Fruit fly (Drosophila melanogaster) whole organism, prepupa: Measurements from ENCODE around the gene OS9.

Experiments
- CG10631 ChIP-seq: fragments of 200-800 bp; sonication (Bioruptor generic); optimal IDR thresholded peaks from 2 replicates; lab custom pipeline; 2016; ENCODE audit warnings: missing biosample characterization, missing genetic modification characterization
- CG15336 ChIP-seq: fragments of 200-800 bp; sonication (Bioruptor generic); IDR thresholded peaks from 2 replicates; pipeline ENCODE4 v1.3.6; 2022; ENCODE audit warnings: missing biosample characterization, missing genetic modification characterization
- CG16779 ChIP-seq: fragments of 200-800 bp; sonication (Bioruptor generic); optimal IDR thresholded peaks from 3 replicates; lab custom pipeline; 2017; ENCODE audit warnings: missing biosample characterization, mild to moderate bottlenecking, missing genetic modification characterization
- CG31627 ChIP-seq: fragments of 200-800 bp; sonication (Bioruptor generic); optimal IDR thresholded peaks from 3 replicates; lab custom pipeline; 2016; ENCODE audit warnings: missing biosample characterization, missing genetic modification characterization
- CG32006 ChIP-seq: fragments of 200-800 bp; sonication (Bioruptor generic); optimal IDR thresholded peaks from 3 replicates; lab custom pipeline; 2017; ENCODE audit warnings: missing biosample characterization, mild to moderate bottlenecking, missing genetic modification characterization
- CG34406 ChIP-seq: fragments of 200-800 bp; sonication (Bioruptor generic); optimal IDR thresholded peaks from 3 replicates; lab custom pipeline; 2016; ENCODE audit warnings: missing biosample characterization, missing genetic modification characterization
- CG4318 ChIP-seq: fragments of 200-800 bp; sonication (Bioruptor generic); optimal IDR thresholded peaks from 3 replicates; lab custom pipeline; 2017; ENCODE audit warnings: missing biosample characterization, mild to moderate bottlenecking, missing genetic modification characterization
- CG6276 ChIP-seq: fragments of 200-800 bp; sonication (Bioruptor generic); optimal IDR thresholded peaks from 2 replicates; lab custom pipeline; 2017; ENCODE audit warnings: missing biosample characterization, mild to moderate bottlenecking, missing genetic modification characterization
- CG6792 ChIP-seq: fragments of 200-800 bp; sonication (Bioruptor generic); optimal IDR thresholded peaks from 3 replicates; lab custom pipeline; 2016; ENCODE audit warnings: missing biosample characterization, missing genetic modification characterization
- CG6808 ChIP-seq: fragments of 200-800 bp; sonication (Bioruptor generic); optimal IDR thresholded peaks from 3 replicates; lab custom pipeline; 2017; ENCODE audit warnings: missing biosample characterization, missing genetic modification characterization, mild to moderate bottlenecking, moderate library complexity, missing genetic modification reagents
- CG7368 ChIP-seq: fragments of 200-800 bp; sonication (Bioruptor generic); optimal IDR thresholded peaks from 3 replicates; lab custom pipeline; 2016; ENCODE audit warnings: missing biosample characterization, missing genetic modification characterization
- CG8119 ChIP-seq: fragments of 200-800 bp; sonication (Bioruptor generic); IDR thresholded peaks from 3 replicates; pipeline ENCODE4 v1.3.6; 2022; ENCODE audit warnings: missing biosample characterization, missing genetic modification characterization
- CG8632 ChIP-seq: fragments of 200-800 bp; sonication (Bioruptor generic); optimal IDR thresholded peaks from 3 replicates; lab custom pipeline; 2016; ENCODE audit warnings: missing biosample characterization, missing genetic modification characterization
- CG9139 ChIP-seq: fragments of 200-800 bp; sonication (Bioruptor generic); optimal IDR thresholded peaks from 3 replicates; lab custom pipeline; 2017; ENCODE audit warnings: missing biosample characterization, mild to moderate bottlenecking, missing genetic modification characterization
- Eip78C ChIP-seq: fragments of 200-800 bp; sonication (Bioruptor generic); peaks from one replicate; lab custom pipeline; 2016; ENCODE audit warnings: missing biosample characterization, missing genetic modification characterization
- Eip93F ChIP-seq: fragments of 200-800 bp; sonication (Bioruptor generic); optimal IDR thresholded peaks from 2 replicates; lab custom pipeline; 2016; ENCODE audit warnings: missing biosample characterization, mild to moderate bottlenecking, missing genetic modification characterization
- Ets96B ChIP-seq: fragments of 200-800 bp; optimal IDR thresholded peaks from 2 replicates; lab custom pipeline; 2019; ENCODE audit warnings: missing biosample characterization, mild to moderate bottlenecking, missing genetic modification characterization, moderate library complexity
- Gug ChIP-seq: fragments of 200-800 bp; sonication (Bioruptor generic); IDR thresholded peaks from 2 replicates; pipeline ENCODE4 v1.3.6; 2022; ENCODE audit warnings: missing biosample characterization, missing genetic modification characterization
- Hr38 ChIP-seq: sonication (Bioruptor generic); optimal IDR thresholded peaks from 2 replicates; lab custom pipeline; 2016; ENCODE audit warnings: missing biosample characterization, missing genetic modification characterization
- Hr4 ChIP-seq: fragments of 200-800 bp; sonication (Bioruptor generic); optimal IDR thresholded peaks from 3 replicates; lab custom pipeline; 2016; ENCODE audit warnings: missing biosample characterization, missing genetic modification characterization
- Met ChIP-seq: fragments of 200-800 bp; sonication (Bioruptor generic); optimal IDR thresholded peaks from 3 replicates; lab custom pipeline; 2016; ENCODE audit warnings: missing biosample characterization, missing genetic modification characterization
- OdsH ChIP-seq: fragments of 200-800 bp; sonication (Bioruptor generic); optimal IDR thresholded peaks from 3 replicates; lab custom pipeline; 2016; ENCODE audit warnings: missing biosample characterization, missing genetic modification characterization
- Smox ChIP-seq: fragments of 200-800 bp; sonication (Bioruptor generic); optimal IDR thresholded peaks from 3 replicates; lab custom pipeline; 2016; ENCODE audit warnings: missing biosample characterization, missing genetic modification characterization
- Sox102F ChIP-seq: fragments of 200-800 bp; sonication (Bioruptor generic); optimal IDR thresholded peaks from 2 replicates; lab custom pipeline; 2016; ENCODE audit warnings: missing biosample characterization, mild to moderate bottlenecking, missing genetic modification characterization
- achi ChIP-seq: fragments of 200-800 bp; sonication (Bioruptor generic); optimal IDR thresholded peaks from 3 replicates; lab custom pipeline; 2016; ENCODE audit warnings: missing biosample characterization, missing genetic modification characterization
- acj6 ChIP-seq: fragments of 200-800 bp; sonication (Bioruptor generic); optimal IDR thresholded peaks from 3 replicates; lab custom pipeline; 2016; ENCODE audit warnings: missing biosample characterization, missing genetic modification characterization
- fd85E ChIP-seq: fragments of 200-800 bp; sonication (Bioruptor generic); optimal IDR thresholded peaks from 3 replicates; lab custom pipeline; 2016; ENCODE audit warnings: missing biosample characterization, missing genetic modification characterization
- fkh ChIP-seq: fragments of 200-800 bp; sonication (Bioruptor generic); optimal IDR thresholded peaks from 3 replicates; lab custom pipeline; 2017; ENCODE audit warnings: missing biosample characterization, mild to moderate bottlenecking, missing genetic modification characterization, moderate library complexity
- pdm3 ChIP-seq: fragments of 200-800 bp; sonication (Bioruptor generic); optimal IDR thresholded peaks from 3 replicates; lab custom pipeline; 2016; ENCODE audit warnings: missing biosample characterization, missing genetic modification characterization
- salr ChIP-seq, 2 experiments: fragments of 200-800 bp; sonication (Bioruptor generic); optimal IDR thresholded peaks; 3 replicates each; lab custom pipeline; 2016 to 2018; ENCODE audit warnings: missing biosample characterization in 2 of 2, missing genetic modification characterization in 2 of 2, mild to moderate bottlenecking in 1 of 2
- ss ChIP-seq, 2 experiments: fragments of 200-800 bp; sonication (Bioruptor generic); optimal IDR thresholded peaks; 2 replicates in 1 of 2; 3 replicates in 1 of 2; lab custom pipeline; 2017 to 2018; ENCODE audit warnings: mild to moderate bottlenecking in 2 of 2, missing biosample characterization in 2 of 2, missing genetic modification characterization in 2 of 2, moderate library complexity in 1 of 2
- svp ChIP-seq: fragments of 200-800 bp; sonication (Bioruptor generic); peaks from one replicate; lab custom pipeline; 2016; ENCODE audit warnings: missing biosample characterization, missing genetic modification characterization

OS9 gene

DNA sequence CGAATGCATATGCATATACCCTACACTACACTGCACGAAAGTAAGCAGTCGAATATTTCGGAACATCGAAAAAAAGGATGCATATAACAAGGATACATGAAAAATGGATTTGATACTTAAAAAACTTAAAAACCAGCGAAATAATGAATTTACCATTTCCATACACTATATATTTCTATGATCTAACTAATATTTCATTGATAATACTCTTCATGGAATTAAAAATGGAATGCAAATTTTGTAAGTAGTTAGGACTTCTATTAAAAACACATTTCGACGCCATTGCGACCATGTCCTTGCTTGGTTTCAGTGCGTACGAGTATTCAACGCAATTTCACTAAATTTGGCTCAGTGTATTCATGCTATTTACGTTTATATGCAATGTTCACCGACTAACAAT is 35.8 kb upstream of the OS9 start (continued):
- TF ChIP-seq Sox102F (GFP tag; lab: Kevin White, UChicago) (peak; percentile 37), CG31627 (GFP tag; lab: Kevin White, UChicago) (peak; percentile 44), Met (GFP tag; lab: Kevin White, UChicago) (peak; percentile 49), CG15336 (GFP tag; lab: Robert Waterston, UW) (0 out of 2 replicates have a peak, but pooled peaks have one; percentile 17), CG10631 (GFP tag; lab: Kevin White, UChicago) (peak; percentile 52), Smox (peak; percentile 24), CG9139 (no peak), CG16779 (no peak), Hr38 (GFP tag; lab: Kevin White, UChicago) (no peak), Ets96B (tag; lab: Kevin White, UChicago) (peak; percentile 43), pdm3 (GFP tag; lab: Kevin White, UChicago) (peak; percentile 55), CG7368 (GFP tag; lab: Kevin White, UChicago) (peak; percentile 26), fd85E (no peak), Eip93F (no peak), Gug (GFP tag; lab: Robert Waterston, UW) (peak; percentile 24; the same call in 1 of the 2 replicates), CG6808 (GFP tag; lab: Kevin White, UChicago) (peak; percentile 54), CG4318 (peak; percentile 15)

DNA sequence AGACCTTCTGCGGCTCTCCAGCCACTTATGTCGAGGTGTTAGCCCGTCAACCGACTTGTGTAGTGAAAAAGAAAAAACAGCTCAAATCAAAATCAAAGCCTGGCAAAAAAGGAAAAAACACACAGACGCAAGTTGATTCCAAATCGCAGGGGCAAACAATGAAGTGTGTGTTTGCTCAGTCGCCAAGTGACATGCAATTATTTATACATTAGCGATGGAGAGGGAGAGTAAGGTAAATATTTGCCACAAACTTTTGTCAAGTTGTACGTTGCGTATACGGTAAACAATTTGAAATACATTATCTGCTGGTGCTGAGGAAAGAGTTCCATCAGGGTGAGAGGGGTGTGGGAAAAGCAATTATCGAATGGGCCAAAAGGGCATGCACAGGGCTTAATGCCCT is 31.8 kb upstream of the OS9 start:
- peak; percentile 69 for TF ChIP-seq fkh (GFP tag; lab: Kevin White, UChicago)
- TF ChIP-seq Gug (GFP tag; lab: Robert Waterston, UW), result no peak

DNA sequence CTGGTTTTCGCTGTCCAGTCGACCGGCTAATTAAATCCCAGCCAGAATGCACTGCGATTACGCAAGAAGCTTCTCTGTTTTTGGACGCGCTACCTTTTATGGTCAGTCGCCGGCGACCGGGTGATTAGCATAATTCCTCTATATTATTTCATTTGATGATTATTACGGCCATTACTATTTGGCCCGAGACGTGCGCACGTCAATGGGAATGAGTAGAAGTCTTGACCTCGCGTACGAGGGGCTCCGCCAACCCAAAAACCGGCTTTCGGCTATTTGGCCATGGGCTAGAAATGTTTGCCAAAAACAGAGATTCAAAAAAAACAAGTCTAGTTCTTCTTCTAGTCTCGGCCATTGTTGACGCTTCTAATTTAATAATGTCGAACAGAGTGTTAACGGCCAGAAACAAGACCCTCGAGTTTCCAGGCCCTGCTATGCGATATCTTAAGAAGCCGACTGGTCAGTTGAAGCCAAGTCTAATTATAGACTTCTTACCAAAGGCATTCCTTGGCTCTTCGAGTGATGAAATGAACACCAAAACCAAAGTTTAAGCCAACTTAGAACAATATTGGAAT is 26.2 kb upstream of the OS9 start:
- no peak for TF ChIP-seq Eip78C (GFP tag; lab: Kevin White, UChicago)

DNA sequence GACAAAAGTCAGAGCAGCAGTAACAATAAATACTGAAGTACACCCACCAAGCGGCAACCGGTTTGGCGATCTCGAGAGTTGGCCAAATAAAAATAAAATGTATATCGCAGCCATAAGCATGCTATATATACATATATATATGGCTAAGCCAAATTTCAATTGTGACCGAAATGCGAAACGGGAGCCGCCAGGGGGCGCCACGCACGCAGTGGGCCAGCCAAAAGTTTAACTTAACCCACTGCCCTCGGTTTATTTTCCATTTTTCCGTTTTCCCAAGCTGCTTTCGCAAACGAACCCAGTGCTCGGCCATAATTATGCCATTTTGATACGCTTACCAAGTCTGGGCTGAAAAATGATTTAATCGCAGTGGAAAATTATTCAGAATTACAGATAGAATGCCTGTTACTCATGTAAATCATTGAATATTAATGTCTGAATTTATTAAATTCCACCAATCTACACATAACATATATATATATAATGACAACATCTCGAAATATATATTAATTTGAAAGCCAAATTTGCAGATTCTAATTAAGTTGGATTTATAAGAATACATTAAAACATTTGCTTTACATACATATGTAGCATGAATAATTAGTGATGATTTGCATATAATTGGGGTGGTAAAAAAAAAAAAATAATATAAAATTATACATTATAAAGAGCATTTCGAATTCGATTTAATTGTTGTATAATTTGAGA is 23.5 kb upstream of the OS9 start:
- TF ChIP-seq achi, result peak; percentile 30
- peak; percentile 70 for TF ChIP-seq CG32006 (GFP tag; lab: Kevin White, UChicago)
- TF ChIP-seq Eip78C (GFP tag; lab: Kevin White, UChicago), result peak; percentile 62
- TF ChIP-seq salr (GFP tag; optimal IDR thresholded peaks at IDR 0.05; lab: Kevin White, UChicago), result peak in 1 of 2 experiments; percentile 67
- TF ChIP-seq svp (GFP tag; lab: Kevin White, UChicago), result peak; percentile 46
- peak; percentile 41 for TF ChIP-seq CG4318
- TF ChIP-seq CG34406 (GFP tag; lab: Kevin White, UChicago), result peak; percentile 27
- no peak for TF ChIP-seq CG6792 (GFP tag; lab: Kevin White, UChicago)
- peak; percentile 23 for TF ChIP-seq CG6276 (GFP tag; lab: Kevin White, UChicago)
- TF ChIP-seq acj6 (GFP tag; lab: Kevin White, UChicago), result peak; percentile 22
- peak; percentile 5 for TF ChIP-seq CG10631 (GFP tag; lab: Kevin White, UChicago)
- peak; percentile 17 for TF ChIP-seq Hr4 (GFP tag; lab: Kevin White, UChicago)
- peak; percentile 49 for TF ChIP-seq CG8632
- peak; percentile 23 for TF ChIP-seq OdsH (GFP tag; lab: Kevin White, UChicago)
- no peak for TF ChIP-seq Gug (GFP tag; lab: Robert Waterston, UW)
- peak; percentile 23; the same call in 1 of the 2 replicates for TF ChIP-seq CG15336 (GFP tag; lab: Robert Waterston, UW)
- peak; percentile 46; the same call in 2 of the 3 replicates for TF ChIP-seq CG8119 (GFP tag; lab: Robert Waterston, UW)
- no peak for TF ChIP-seq pdm3 (GFP tag; lab: Kevin White, UChicago)
- TF ChIP-seq ss (GFP tag; optimal IDR thresholded peaks at IDR 0.05; lab: Kevin White, UChicago), result no peak
